Worm (Caenorhabditis elegans): ENCODE measurements around the gene T26H5.4.

T26H5.4 gene

ce11 chrV:15404859-15405258 lies 43.6 kb downstream of the T26H5.4 start, which contains the start of gene srh-258:
Gene srh-258, plus strand, starts transcription at chrV:15405159.
- TF ChIP-seq flt-1 (GFP tag; IDR thresholded peaks at IDR 0.05) (no peak), cog-1 (tag; optimal IDR thresholded peaks at IDR 0.05) (no peak), klf-2 (GFP tag; conservative IDR thresholded peaks at IDR 0.05) (no peak), ref-1 (GFP tag; conservative IDR thresholded peaks at IDR 0.05) (no peak), tab-1 (GFP tag; IDR thresholded peaks at IDR 0.05) (no peak), ztf-29 (GFP tag; IDR thresholded peaks at IDR 0.05) (no peak), ztf-23 (GFP tag; IDR thresholded peaks at IDR 0.05) (no peak), T22C8.4 (GFP tag; IDR thresholded peaks at IDR 0.05) (no peak), med-1 (GFP tag; optimal IDR thresholded peaks at IDR 0.05; ENCODE audit: insufficient read depth) (no peak)

ce11 chrV:15401856-15402314 lies 46.6 kb downstream of the T26H5.4 start, which contains the start of gene fbxa-135:
Gene fbxa-135, plus strand, starts transcription at chrV:15402264.
- TF ChIP-seq T22C8.4 (GFP tag; IDR thresholded peaks at IDR 0.05) = no peak
- TF ChIP-seq tab-1 (GFP tag; IDR thresholded peaks at IDR 0.05) = no peak
- TF ChIP-seq flt-1 (GFP tag; IDR thresholded peaks at IDR 0.05) = no peak
- no peak for TF ChIP-seq cog-1 (tag; optimal IDR thresholded peaks at IDR 0.05)
- no peak for TF ChIP-seq klf-2 (GFP tag; conservative IDR thresholded peaks at IDR 0.05)
- no peak for TF ChIP-seq ref-1 (GFP tag; conservative IDR thresholded peaks at IDR 0.05)
- TF ChIP-seq med-1 (GFP tag; optimal IDR thresholded peaks at IDR 0.05; ENCODE audit: insufficient read depth) = no peak
- no peak for TF ChIP-seq ztf-29 (GFP tag; IDR thresholded peaks at IDR 0.05)
- no peak for TF ChIP-seq ztf-23 (GFP tag; IDR thresholded peaks at IDR 0.05)

ce11 chrV:15399691-15400377 lies 48.7 kb downstream of the T26H5.4 start, which contains the start of the genes T06E6.15 and sri-7:
Gene T06E6.15, minus strand, starts transcription at chrV:15399791.
Gene sri-7, plus strand, starts transcription at chrV:15400327.
- TF ChIP-seq klf-2 (GFP tag; conservative IDR thresholded peaks at IDR 0.05) = no peak
- no peak for TF ChIP-seq ztf-29 (GFP tag; IDR thresholded peaks at IDR 0.05)
- no peak for TF ChIP-seq tab-1 (GFP tag; IDR thresholded peaks at IDR 0.05)
- TF ChIP-seq ztf-23 (GFP tag; IDR thresholded peaks at IDR 0.05) = no peak
- TF ChIP-seq cog-1 (tag; optimal IDR thresholded peaks at IDR 0.05) = no peak
- TF ChIP-seq med-1 (GFP tag; optimal IDR thresholded peaks at IDR 0.05; ENCODE audit: insufficient read depth) = no peak
- no peak for TF ChIP-seq ref-1 (GFP tag; conservative IDR thresholded peaks at IDR 0.05)
- TF ChIP-seq flt-1 (GFP tag; IDR thresholded peaks at IDR 0.05) = no peak
- no peak for TF ChIP-seq T22C8.4 (GFP tag; IDR thresholded peaks at IDR 0.05)

ce11 chrV:15398728-15399127 lies 49.8 kb downstream of the T26H5.4 start, which contains the start of gene fbxa-199:
Gene fbxa-199, minus strand, starts transcription at chrV:15398828.
- TF ChIP-seq cog-1 (tag; optimal IDR thresholded peaks at IDR 0.05) (no peak), klf-2 (GFP tag; conservative IDR thresholded peaks at IDR 0.05) (no peak), tab-1 (GFP tag; IDR thresholded peaks at IDR 0.05) (no peak), flt-1 (GFP tag; IDR thresholded peaks at IDR 0.05) (no peak), T22C8.4 (GFP tag; IDR thresholded peaks at IDR 0.05) (no peak), ref-1 (GFP tag; conservative IDR thresholded peaks at IDR 0.05) (no peak), ztf-23 (GFP tag; IDR thresholded peaks at IDR 0.05) (no peak), ztf-29 (GFP tag; IDR thresholded peaks at IDR 0.05) (no peak), med-1 (GFP tag; optimal IDR thresholded peaks at IDR 0.05; ENCODE audit: insufficient read depth) (no peak)

All from whole organism, midembryonic.